Worm (Caenorhabditis elegans) whole organism, mixed stage, embryonic: Measurements from ENCODE around the gene ssp-10.
"Not testable (repeated sequence)": the region's sequence is repeated elsewhere in the genome, so short reads cannot be mapped to it uniquely, and the experiment has no call there.

Experiments
- M03D4.4 ChIP-seq: sonication (generic microtip); optimal IDR thresholded peaks from 2 replicates; lab custom pipeline; 2017; ENCODE audit warnings: mild to moderate bottlenecking, missing genetic modification characterization, missing compliant biosample characterization
- bed-3 ChIP-seq: fragments of 200-800 bp; sonication (Bioruptor generic); optimal IDR thresholded peaks from 3 replicates; lab custom pipeline; 2018; ENCODE audit warnings: mild to moderate bottlenecking, missing genetic modification characterization, moderate library complexity, missing compliant biosample characterization
- blmp-1 ChIP-seq: fragments of 150-350 bp; optimal IDR thresholded peaks from 2 replicates; lab custom pipeline; 2014; ENCODE audit warnings: missing biosample characterization, missing genetic modification characterization
- ceh-39 ChIP-seq: fragments of 150-350 bp; optimal IDR thresholded peaks from 2 replicates; lab custom pipeline; 2014; ENCODE audit warnings: missing biosample characterization, missing genetic modification characterization
- ces-1 ChIP-seq: fragments of 150-350 bp; optimal IDR thresholded peaks from 2 replicates; lab custom pipeline; 2014; ENCODE audit warnings: missing biosample characterization, missing genetic modification reagents, missing genetic modification characterization
- cnd-1 ChIP-seq: fragments of 200-800 bp; sonication (Bioruptor generic); optimal IDR thresholded peaks from 2 replicates; lab custom pipeline; 2018; ENCODE audit warnings: mild to moderate bottlenecking, missing genetic modification characterization, missing compliant biosample characterization
- drap-1 ChIP-seq: fragments of 200-800 bp; sonication (Bioruptor generic); optimal IDR thresholded peaks from 3 replicates; lab custom pipeline; 2018; ENCODE audit warnings: mild to moderate bottlenecking, missing genetic modification characterization, missing compliant biosample characterization
- elt-1 ChIP-seq: sonication (generic microtip); optimal IDR thresholded peaks from 2 replicates; lab custom pipeline; 2017; ENCODE audit warnings: missing genetic modification characterization, mild to moderate bottlenecking, missing compliant biosample characterization, antibody characterized with exemption, moderate library complexity, borderline replicate concordance; ENCODE audit not compliant: insufficient read depth
- elt-3 ChIP-seq: fragments of 150-350 bp; optimal IDR thresholded peaks from 2 replicates; lab custom pipeline; 2014; ENCODE audit warnings: missing biosample characterization, missing genetic modification characterization
- flh-1 ChIP-seq: fragments of 200-800 bp; sonication (Bioruptor generic); optimal IDR thresholded peaks from 2 replicates; lab custom pipeline; 2018; ENCODE audit warnings: mild to moderate bottlenecking, missing genetic modification characterization, moderate library complexity, missing compliant biosample characterization
- ham-2 ChIP-seq: fragments of 200-800 bp; sonication (Bioruptor generic); optimal IDR thresholded peaks from 2 replicates; lab custom pipeline; 2018; ENCODE audit warnings: mild to moderate bottlenecking, missing genetic modification characterization, missing compliant biosample characterization
- hlh-1 ChIP-seq: fragments of 150-350 bp; optimal IDR thresholded peaks from 2 replicates; lab custom pipeline; 2014; ENCODE audit warnings: missing biosample characterization, missing genetic modification reagents, missing genetic modification characterization
- lin-13 ChIP-seq: fragments of 150-350 bp; optimal IDR thresholded peaks from 2 replicates; lab custom pipeline; 2014; ENCODE audit warnings: missing biosample characterization, missing genetic modification characterization
- lin-32 ChIP-seq: fragments of 200-800 bp; sonication (Bioruptor generic); optimal IDR thresholded peaks from 2 replicates; lab custom pipeline; 2018; ENCODE audit warnings: mild to moderate bottlenecking, missing genetic modification characterization, missing compliant biosample characterization
- lsy-2 ChIP-seq: fragments of 150-350 bp; optimal IDR thresholded peaks from 2 replicates; lab custom pipeline; 2014; ENCODE audit warnings: missing biosample characterization, missing genetic modification characterization
- mab-5 ChIP-seq: fragments of 150-350 bp; optimal IDR thresholded peaks from 2 replicates; lab custom pipeline; 2014; ENCODE audit warnings: missing biosample characterization, missing genetic modification characterization
- mls-2 ChIP-seq: sonication (generic microtip); optimal IDR thresholded peaks from 2 replicates; lab custom pipeline; 2016; ENCODE audit warnings: mild to moderate bottlenecking, missing genetic modification characterization, moderate library complexity, missing compliant biosample characterization
- nhr-12 ChIP-seq: fragments of 150-350 bp; optimal IDR thresholded peaks from 2 replicates; lab custom pipeline; 2014; ENCODE audit warnings: missing biosample characterization, missing genetic modification characterization
- nhr-2 ChIP-seq: fragments of 150-350 bp; optimal IDR thresholded peaks from 2 replicates; lab custom pipeline; 2014; ENCODE audit warnings: missing biosample characterization, missing genetic modification characterization
- nhr-237 ChIP-seq: fragments of 150-350 bp; optimal IDR thresholded peaks from 2 replicates; lab custom pipeline; 2014; ENCODE audit warnings: missing biosample characterization, missing genetic modification characterization
- nhr-28 ChIP-seq: fragments of 150-350 bp; optimal IDR thresholded peaks from 2 replicates; lab custom pipeline; 2014; ENCODE audit warnings: missing biosample characterization, missing genetic modification characterization
- nhr-76 ChIP-seq: sonication (generic microtip); optimal IDR thresholded peaks from 2 replicates; lab custom pipeline; 2017; ENCODE audit warnings: missing biosample characterization, missing genetic modification characterization
- pha-4 ChIP-seq: fragments of 150-350 bp; optimal IDR thresholded peaks from 2 replicates; lab custom pipeline; 2018; ENCODE audit warnings: missing biosample characterization, missing genetic modification reagents, missing genetic modification characterization
- sem-2 ChIP-seq: fragments of 200-800 bp; sonication (Bioruptor generic); optimal IDR thresholded peaks from 2 replicates; lab custom pipeline; 2018; ENCODE audit warnings: mild to moderate bottlenecking, missing genetic modification characterization, missing compliant biosample characterization
- snpc-4 ChIP-seq: fragments of 150-350 bp; optimal IDR thresholded peaks from 2 replicates; lab custom pipeline; 2014; ENCODE audit warnings: missing biosample characterization, missing genetic modification characterization
- tbx-8 ChIP-seq: fragments of 200-800 bp; sonication (Bioruptor generic); optimal IDR thresholded peaks from 2 replicates; lab custom pipeline; 2018; ENCODE audit warnings: mild to moderate bottlenecking, missing genetic modification characterization, moderate library complexity, missing compliant biosample characterization
- unc-39 ChIP-seq: fragments of 150-350 bp; optimal IDR thresholded peaks from 2 replicates; lab custom pipeline; 2014; ENCODE audit warnings: missing biosample characterization, missing genetic modification characterization
- unc-62 ChIP-seq: fragments of 150-350 bp; optimal IDR thresholded peaks from 2 replicates; lab custom pipeline; 2014; ENCODE audit warnings: missing biosample characterization, missing genetic modification reagents, missing genetic modification characterization
- zip-8 ChIP-seq: fragments of 150-350 bp; optimal IDR thresholded peaks from 2 replicates; lab custom pipeline; 2014; ENCODE audit warnings: missing biosample characterization, missing genetic modification characterization
- ztf-11 ChIP-seq: fragments of 150-350 bp; optimal IDR thresholded peaks from 2 replicates; lab custom pipeline; 2014; ENCODE audit warnings: missing biosample characterization, missing genetic modification characterization

The ssp-10 gene

ce11 chrIV:9837349-9837748 is 13.5 kb downstream of the ssp-10 start, which contains the start of gene msp-10:
Gene msp-10 (plus strand): TSS chrIV:9837649.
- TF ChIP-seq zip-8 (tag; lab: Kevin White, UChicago); lin-13 (tag; lab: Kevin White, UChicago); ceh-39: not testable (repeated sequence)
- TF ChIP-seq, all 35 proteins: peak for 0; not testable (repeated sequence) for 35

ce11 chrIV:9836317-9836716 is 14.5 kb downstream of the ssp-10 start, which contains the start of gene msp-81:
Gene msp-81 (minus strand): TSS chrIV:9836417.
- TF ChIP-seq snpc-4 (no peak), mls-2 (tag; lab: Kevin White, UChicago) (no peak), pha-4 (no peak), nhr-76 (no peak), bed-3 (GFP tag; lab: Kevin White, UChicago) (no peak), ham-2 (GFP tag; lab: Kevin White, UChicago) (no peak), zip-8 (tag; lab: Kevin White, UChicago) (no peak), sem-2 (no peak), elt-3 (tag; lab: Kevin White, UChicago) (no peak), unc-39 (tag; lab: Kevin White, UChicago) (no peak), nhr-28 (tag; lab: Kevin White, UChicago) (no peak), unc-62 (GFP tag; lab: Kevin White, UChicago) (no peak), lin-32 (GFP tag; lab: Kevin White, UChicago) (no peak), lsy-2 (no peak), drap-1 (GFP tag; lab: Kevin White, UChicago) (no peak), hlh-1 (tag; lab: Kevin White, UChicago) (no peak), mab-5 (tag; lab: Kevin White, UChicago) (no peak), elt-1 (tag; lab: Kevin White, UChicago) (no peak), tbx-8 (GFP tag; lab: Kevin White, UChicago) (no peak)

ce11 chrIV:9833337-9833736 is 17.5 kb downstream of the ssp-10 start:
- TF ChIP-seq mls-2 (tag; lab: Kevin White, UChicago) (no peak), ces-1 (GFP tag; lab: Kevin White, UChicago) (no peak), lin-32 (GFP tag; lab: Kevin White, UChicago) (no peak), tbx-8 (GFP tag; lab: Kevin White, UChicago) (no peak)

ce11 chrIV:9832586-9832985 is 18.2 kb downstream of the ssp-10 start, which contains the start of gene kin-21:
Gene kin-21 (plus strand): TSS chrIV:9832886.
- TF ChIP-seq hlh-1 (tag; lab: Kevin White, UChicago) = no peak
- no peak for TF ChIP-seq nhr-12 (tag; lab: Kevin White, UChicago)
- TF ChIP-seq unc-62 (GFP tag; lab: Kevin White, UChicago) = no peak
- no peak for TF ChIP-seq lsy-2
- no peak for TF ChIP-seq elt-3 (tag; lab: Kevin White, UChicago)
- TF ChIP-seq nhr-2 (tag; lab: Kevin White, UChicago) = no peak
- TF ChIP-seq bed-3 (GFP tag; lab: Kevin White, UChicago) = no peak
- no peak for TF ChIP-seq sem-2
- TF ChIP-seq flh-1 (GFP tag; lab: Kevin White, UChicago) = no peak
- TF ChIP-seq elt-1 (tag; lab: Kevin White, UChicago) = no peak
- TF ChIP-seq nhr-237 (tag; lab: Kevin White, UChicago) = no peak
- no peak for TF ChIP-seq ham-2 (GFP tag; lab: Kevin White, UChicago)
- no peak for TF ChIP-seq ztf-11 (tag; lab: Kevin White, UChicago)
- no peak for TF ChIP-seq cnd-1

- TF ChIP-seq elt-3 (tag; lab: Kevin White, UChicago) = no peak
Observed at ce11 chrIV:9825196-9825744, 25.6 kb downstream of the ssp-10 start, which contains the start of gene mtr-4. Gene mtr-4 (plus strand): TSS chrIV:9825694.

ce11 chrIV:9824480-9824879 is 26.4 kb downstream of the ssp-10 start, which contains the start of gene catp-6:
Gene catp-6 (minus strand): TSS chrIV:9824580.
- TF ChIP-seq lin-32 (GFP tag; lab: Kevin White, UChicago) (no peak), elt-3 (tag; lab: Kevin White, UChicago) (no peak), nhr-28 (tag; lab: Kevin White, UChicago) (no peak), unc-62 (GFP tag; lab: Kevin White, UChicago) (no peak), M03D4.4 (tag; lab: Kevin White, UChicago) (no peak), hlh-1 (tag; lab: Kevin White, UChicago) (no peak), ztf-11 (tag; lab: Kevin White, UChicago) (no peak), nhr-237 (tag; lab: Kevin White, UChicago) (no peak), lin-13 (tag; lab: Kevin White, UChicago) (no peak), nhr-2 (tag; lab: Kevin White, UChicago) (no peak), mab-5 (tag; lab: Kevin White, UChicago) (no peak), unc-39 (tag; lab: Kevin White, UChicago) (no peak), blmp-1 (tag; lab: Kevin White, UChicago) (no peak), bed-3 (GFP tag; lab: Kevin White, UChicago) (no peak), ces-1 (GFP tag; lab: Kevin White, UChicago) (no peak), elt-1 (tag; lab: Kevin White, UChicago) (no peak)
